Fruit fly (Drosophila melanogaster) whole organism, embryonic: ENCODE results near the gene CG11737.

Experiments
- Adf1 ChIP-seq: fragments of 200-800 bp; sonication (Bioruptor generic); IDR thresholded peaks from 2 replicates; pipeline ENCODE4 v1.3.6; 2022; ENCODE audit warnings: missing biosample characterization, missing genetic modification characterization
- Antp ChIP-seq: fragments of 200-800 bp; sonication (Bioruptor generic); optimal IDR thresholded peaks from 3 replicates; lab custom pipeline; 2016; ENCODE audit warnings: missing biosample characterization, missing genetic modification characterization
- B-H2 ChIP-seq: fragments of 200-800 bp; sonication (Bioruptor generic); optimal IDR thresholded peaks from 2 replicates; lab custom pipeline; 2018; ENCODE audit warnings: missing biosample characterization, mild to moderate bottlenecking, missing genetic modification characterization
- BEAF-32 ChIP-seq: fragments of 200-800 bp; sonication (Bioruptor generic); optimal IDR thresholded peaks from 3 replicates; lab custom pipeline; 2017; ENCODE audit warnings: missing biosample characterization, missing genetic modification characterization, mild to moderate bottlenecking, moderate library complexity, missing genetic modification reagents
- Bteb2 ChIP-seq: fragments of 200-800 bp; sonication (Bioruptor generic); optimal IDR thresholded peaks from 2 replicates; lab custom pipeline; 2016; ENCODE audit warnings: missing biosample characterization, missing genetic modification characterization
- CG10366 ChIP-seq: fragments of 200-800 bp; sonication (Bioruptor generic); IDR thresholded peaks from 2 replicates; pipeline ENCODE4 v1.3.6; 2022; ENCODE audit warnings: missing biosample characterization, missing genetic modification characterization
- CG12071 ChIP-seq: fragments of 200-800 bp; sonication (Bioruptor generic); optimal IDR thresholded peaks from 3 replicates; lab custom pipeline; 2018; ENCODE audit warnings: missing biosample characterization, mild to moderate bottlenecking, missing genetic modification characterization
- CG12659 ChIP-seq: fragments of 200-800 bp; sonication (Bioruptor generic); optimal IDR thresholded peaks from 3 replicates; lab custom pipeline; 2017; ENCODE audit warnings: mild to moderate bottlenecking, missing biosample characterization, missing genetic modification reagents, missing genetic modification characterization
- CG15514 ChIP-seq: fragments of 200-800 bp; sonication (Bioruptor generic); optimal IDR thresholded peaks from 3 replicates; lab custom pipeline; 2017; ENCODE audit warnings: missing biosample characterization, missing genetic modification characterization, mild to moderate bottlenecking, moderate library complexity, missing genetic modification reagents
- CG1603 ChIP-seq: fragments of 200-800 bp; sonication (Bioruptor generic); optimal IDR thresholded peaks from 2 replicates; lab custom pipeline; 2019; ENCODE audit warnings: missing biosample characterization, mild to moderate bottlenecking, missing genetic modification characterization, moderate library complexity
- CG18011 ChIP-seq: fragments of 200-800 bp; sonication (Bioruptor generic); optimal IDR thresholded peaks from 2 replicates; lab custom pipeline; 2017; ENCODE audit warnings: missing biosample characterization, missing genetic modification characterization, mild to moderate bottlenecking, moderate library complexity, missing genotype
- CG18599 ChIP-seq: fragments of 200-800 bp; sonication (Bioruptor generic); optimal IDR thresholded peaks from 3 replicates; lab custom pipeline; 2017; ENCODE audit warnings: missing biosample characterization, missing genetic modification characterization, mild to moderate bottlenecking, moderate library complexity, missing genetic modification reagents
- CG18619 ChIP-seq: fragments of 200-800 bp; sonication (Bioruptor generic); optimal IDR thresholded peaks from 3 replicates; lab custom pipeline; 2017; ENCODE audit warnings: missing biosample characterization, mild to moderate bottlenecking, missing genetic modification characterization
- CG30431 ChIP-seq: fragments of 200-800 bp; sonication (Bioruptor generic); optimal IDR thresholded peaks from 2 replicates; lab custom pipeline; 2017; ENCODE audit warnings: missing biosample characterization, missing genetic modification characterization
- CG34224 ChIP-seq: fragments of 200-800 bp; sonication (Bioruptor generic); IDR thresholded peaks from 3 replicates; pipeline ENCODE4 v1.3.6; 2022; ENCODE audit warnings: missing biosample characterization, missing genetic modification characterization; ENCODE audit not compliant: partially characterized antibody
- CG3847 ChIP-seq: fragments of 200-800 bp; sonication (Bioruptor generic); IDR thresholded peaks from 2 replicates; pipeline ENCODE4 v1.3.6; 2022; ENCODE audit warnings: missing biosample characterization, missing genetic modification characterization
- CG4360 ChIP-seq: fragments of 200-800 bp; sonication (Bioruptor generic); IDR thresholded peaks from 2 replicates; pipeline ENCODE4 v1.3.6; 2022; ENCODE audit warnings: missing biosample characterization, missing genetic modification characterization
- CG4617 ChIP-seq: fragments of 200-800 bp; sonication (Bioruptor generic); optimal IDR thresholded peaks from 3 replicates; lab custom pipeline; 2016; ENCODE audit warnings: missing biosample characterization, missing genetic modification characterization, borderline replicate concordance
- CG4854 ChIP-seq: fragments of 200-800 bp; sonication (Bioruptor generic); optimal IDR thresholded peaks from 2 replicates; lab custom pipeline; 2016; ENCODE audit warnings: missing biosample characterization, missing genetic modification characterization, inconsistent platforms
- CG6689 ChIP-seq: fragments of 200-800 bp; sonication (Bioruptor generic); IDR thresholded peaks from 2 replicates; pipeline ENCODE4 v1.3.6; 2022; ENCODE audit warnings: missing biosample characterization, missing genetic modification characterization
- CG8944 ChIP-seq: fragments of 200-800 bp; sonication (Bioruptor generic); optimal IDR thresholded peaks from 3 replicates; lab custom pipeline; 2016; ENCODE audit warnings: missing biosample characterization, missing genetic modification characterization
- CG9797 ChIP-seq: fragments of 200-800 bp; sonication (Bioruptor generic); optimal IDR thresholded peaks from 3 replicates; lab custom pipeline; 2018; ENCODE audit warnings: missing biosample characterization, mild to moderate bottlenecking, missing genetic modification characterization
- CHES-1-like ChIP-seq: fragments of 200-800 bp; sonication (Bioruptor generic); optimal IDR thresholded peaks from 2 replicates; lab custom pipeline; 2016; ENCODE audit warnings: missing biosample characterization, missing genetic modification characterization
- Chrac-16 ChIP-seq: fragments of 200-800 bp; sonication (Bioruptor generic); optimal IDR thresholded peaks from 3 replicates; lab custom pipeline; 2016; ENCODE audit warnings: missing biosample characterization, missing genetic modification characterization
- HLHmδ ChIP-seq: fragments of 200-800 bp; sonication (Bioruptor generic); optimal IDR thresholded peaks from 2 replicates; lab custom pipeline; 2018; ENCODE audit warnings: missing biosample characterization, mild to moderate bottlenecking, missing genetic modification characterization, moderate library complexity
- Hr3 ChIP-seq: fragments of 200-800 bp; sonication (Bioruptor generic); optimal IDR thresholded peaks from 3 replicates; lab custom pipeline; 2016; ENCODE audit warnings: missing biosample characterization, missing genetic modification characterization
- Hr51 ChIP-seq, 2 experiments: fragments of 200-800 bp; sonication (Bioruptor generic); optimal IDR thresholded peaks; 2 replicates in 1 of 2; 3 replicates in 1 of 2; lab custom pipeline; 2016 to 2018; ENCODE audit warnings: missing biosample characterization in 2 of 2, missing genetic modification characterization in 2 of 2, mild to moderate bottlenecking in 1 of 2, moderate library complexity in 1 of 2
- MBD-R2 ChIP-seq: fragments of 200-800 bp; sonication (Bioruptor generic); IDR thresholded peaks from 2 replicates; pipeline ENCODE4 v1.3.6; 2022; ENCODE audit warnings: missing biosample characterization, missing genetic modification characterization
- Meics ChIP-seq: fragments of 200-800 bp; sonication (Bioruptor generic); optimal IDR thresholded peaks from 2 replicates; lab custom pipeline; 2017; ENCODE audit warnings: missing biosample characterization, mild to moderate bottlenecking, missing genetic modification characterization
- Myb ChIP-seq: fragments of 200-800 bp; sonication (Bioruptor generic); optimal IDR thresholded peaks from 2 replicates; lab custom pipeline; 2016; ENCODE audit warnings: missing biosample characterization, missing genetic modification characterization
- NC2β ChIP-seq: fragments of 200-800 bp; sonication (Bioruptor generic); optimal IDR thresholded peaks from 2 replicates; lab custom pipeline; 2016; ENCODE audit warnings: missing biosample characterization, missing genetic modification characterization
- Neu2 ChIP-seq: fragments of 200-800 bp; sonication (Bioruptor generic); optimal IDR thresholded peaks from 3 replicates; lab custom pipeline; 2016; ENCODE audit warnings: missing biosample characterization, missing genetic modification characterization, borderline replicate concordance
- Nf-YC ChIP-seq: fragments of 200-800 bp; optimal IDR thresholded peaks from 3 replicates; lab custom pipeline; 2019; ENCODE audit warnings: missing biosample characterization, mild to moderate bottlenecking, missing genetic modification characterization, moderate library complexity
- Side ChIP-seq: fragments of 200-800 bp; sonication (Bioruptor generic); optimal IDR thresholded peaks from 2 replicates; lab custom pipeline; 2016; ENCODE audit warnings: missing biosample characterization, missing genetic modification characterization
- Sry-δ ChIP-seq: fragments of 200-800 bp; sonication (Bioruptor generic); optimal IDR thresholded peaks from 2 replicates; lab custom pipeline; 2016; ENCODE audit warnings: missing biosample characterization, missing genetic modification characterization
- Xbp1 ChIP-seq: fragments of 200-800 bp; sonication (Bioruptor generic); optimal IDR thresholded peaks from 3 replicates; lab custom pipeline; 2016; ENCODE audit warnings: missing biosample characterization, mild to moderate bottlenecking, missing genetic modification characterization
- ase ChIP-seq: fragments of 200-800 bp; sonication (Bioruptor generic); IDR thresholded peaks from 3 replicates; pipeline ENCODE4 v1.3.6; 2022; ENCODE audit warnings: missing biosample characterization, missing genetic modification characterization
- bab2 ChIP-seq: fragments of 200-800 bp; sonication (Bioruptor generic); optimal IDR thresholded peaks from 2 replicates; lab custom pipeline; 2016; ENCODE audit warnings: missing biosample characterization, missing genetic modification characterization
- chm ChIP-seq: fragments of 200-800 bp; sonication (Bioruptor generic); IDR thresholded peaks from 2 replicates; pipeline ENCODE4 v1.3.6; 2022; ENCODE audit warnings: missing biosample characterization, missing genetic modification characterization
- danr ChIP-seq: fragments of 200-800 bp; sonication (Bioruptor generic); IDR thresholded peaks from 2 replicates; pipeline ENCODE4 v1.3.6; 2022; ENCODE audit warnings: missing biosample characterization, missing genetic modification characterization
- fd102C ChIP-seq: fragments of 200-800 bp; sonication (Bioruptor generic); optimal IDR thresholded peaks from 2 replicates; lab custom pipeline; 2018; ENCODE audit warnings: missing biosample characterization, mild to moderate bottlenecking, missing genetic modification characterization, moderate library complexity
- fu2 ChIP-seq: fragments of 200-800 bp; sonication (Bioruptor generic); optimal IDR thresholded peaks from 2 replicates; lab custom pipeline; 2016; ENCODE audit warnings: missing biosample characterization, missing genetic modification characterization
- ind ChIP-seq: fragments of 200-800 bp; sonication (Bioruptor generic); optimal IDR thresholded peaks from 3 replicates; lab custom pipeline; 2016; ENCODE audit warnings: missing biosample characterization, missing genetic modification characterization
- lilli ChIP-seq: fragments of 200-800 bp; sonication (Bioruptor generic); optimal IDR thresholded peaks from 3 replicates; lab custom pipeline; 2016; ENCODE audit warnings: missing biosample characterization, missing genetic modification characterization
- p53 ChIP-seq: fragments of 200-800 bp; sonication (Bioruptor generic); optimal IDR thresholded peaks from 2 replicates; lab custom pipeline; 2016; ENCODE audit warnings: missing biosample characterization, missing genetic modification characterization
- ranshi ChIP-seq: fragments of 200-800 bp; sonication (Bioruptor generic); IDR thresholded peaks from 2 replicates; pipeline ENCODE4 v1.3.6; 2022; ENCODE audit warnings: missing biosample characterization, missing genetic modification characterization
- row ChIP-seq: fragments of 200-800 bp; sonication (Bioruptor generic); IDR thresholded peaks from 3 replicates; pipeline ENCODE4 v1.3.6; 2022; ENCODE audit warnings: missing biosample characterization, missing genetic modification characterization
- tna ChIP-seq: fragments of 200-800 bp; sonication (Bioruptor generic); IDR thresholded peaks from 2 replicates; pipeline ENCODE4 v1.3.6; 2022; ENCODE audit warnings: missing biosample characterization, missing genetic modification characterization; ENCODE audit not compliant: partially characterized antibody
- trem ChIP-seq: fragments of 200-800 bp; optimal IDR thresholded peaks from 3 replicates; lab custom pipeline; 2019; ENCODE audit warnings: missing biosample characterization, mild to moderate bottlenecking, missing genetic modification characterization, moderate library complexity
- zfh2 ChIP-seq: fragments of 200-800 bp; sonication (Bioruptor generic); optimal IDR thresholded peaks from 2 replicates; lab custom pipeline; 2016; ENCODE audit warnings: missing biosample characterization, missing genetic modification characterization

Gene CG11737

dm6 chr3R:8562484-8562886 lies 44.8 kb downstream of the CG11737 start, which contains the start of the genes mRpS18A and CG31460 (continued):
- no peak for TF ChIP-seq Hr51 (GFP tag; optimal IDR thresholded peaks at IDR 0.05; lab: Kevin White, UChicago)
- TF ChIP-seq CG34224: peak; percentile 70
- TF ChIP-seq Sry-δ (GFP tag; lab: Kevin White, UChicago): peak; percentile 67
- TF ChIP-seq CG30431 (GFP tag; lab: Kevin White, UChicago): no peak
- no peak for TF ChIP-seq CG18599 (GFP tag; lab: Kevin White, UChicago)
- TF ChIP-seq zfh2 (GFP tag; lab: Kevin White, UChicago): no peak
- peak; percentile 7 for TF ChIP-seq bab2 (GFP tag; lab: Kevin White, UChicago)
- peak; percentile 49; the same call in 1 of the 2 replicates for TF ChIP-seq MBD-R2 (GFP tag; lab: Robert Waterston, UW)
- TF ChIP-seq ranshi (GFP tag; lab: Robert Waterston, UW): 0 out of 2 replicates have a peak, but pooled peaks have one; percentile 24
- no peak for TF ChIP-seq CG18619 (GFP tag; lab: Kevin White, UChicago)
- peak; percentile 40 for TF ChIP-seq trem
- peak; percentile 33 for TF ChIP-seq lilli (GFP tag; lab: Kevin White, UChicago)

- TF ChIP-seq chm (GFP tag; lab: Robert Waterston, UW): no peak
- TF ChIP-seq Myb: peak; percentile 47
- no peak for TF ChIP-seq danr (GFP tag; lab: Robert Waterston, UW)
- peak; percentile 32 for TF ChIP-seq Side
- TF ChIP-seq Nf-YC: no peak
- no peak for TF ChIP-seq fd102C (GFP tag; lab: Kevin White, UChicago)
- peak; percentile 14 for TF ChIP-seq Chrac-16 (GFP tag; lab: Kevin White, UChicago)
- peak; percentile 38 for TF ChIP-seq Antp (GFP tag; lab: Kevin White, UChicago)
- 0 out of 2 replicates have a peak, but pooled peaks have one; percentile 22 for TF ChIP-seq CG10366 (GFP tag; lab: Robert Waterston, UW)
- peak; percentile 42 for TF ChIP-seq NC2β (GFP tag; lab: Kevin White, UChicago)
- TF ChIP-seq CG18011 (GFP tag; lab: Kevin White, UChicago): no peak
- no peak for TF ChIP-seq CG8944 (GFP tag; lab: Kevin White, UChicago)
- peak; percentile 60 for TF ChIP-seq Xbp1 (GFP tag; lab: Kevin White, UChicago)
- peak; percentile 77 for TF ChIP-seq CG9797
- no peak for TF ChIP-seq CG12071 (GFP tag; lab: Kevin White, UChicago)
- peak; percentile 71; the same call in 2 of the 3 replicates for TF ChIP-seq row (GFP tag; lab: Robert Waterston, UW)
- TF ChIP-seq CHES-1-like (GFP tag; lab: Kevin White, UChicago): peak; percentile 41
- no peak for TF ChIP-seq Adf1
- TF ChIP-seq BEAF-32: peak; percentile 61
- peak; percentile 33; the same call in 1 of the 2 replicates for TF ChIP-seq CG6689 (GFP tag; lab: Robert Waterston, UW)
- peak; percentile 33 for TF ChIP-seq CG1603 (tag; lab: Kevin White, UChicago)
- TF ChIP-seq ase (GFP tag; lab: Robert Waterston, UW): no peak
- TF ChIP-seq CG12659 (GFP tag; lab: Kevin White, UChicago): peak; percentile 69
- TF ChIP-seq Bteb2 (GFP tag; lab: Kevin White, UChicago): peak; percentile 18
- peak; percentile 41 for TF ChIP-seq CG4617 (GFP tag; lab: Kevin White, UChicago)
- no peak for TF ChIP-seq p53 (GFP tag; lab: Kevin White, UChicago)
- no peak for TF ChIP-seq CG4360
- peak; percentile 44 for TF ChIP-seq ind
- TF ChIP-seq fu2: peak; percentile 41
- TF ChIP-seq HLHmδ (GFP tag; lab: Kevin White, UChicago): no peak
- TF ChIP-seq Hr3: peak; percentile 17
- TF ChIP-seq B-H2 (GFP tag; lab: Kevin White, UChicago): no peak
- TF ChIP-seq Neu2 (GFP tag; lab: Kevin White, UChicago): no peak
- TF ChIP-seq CG15514 (GFP tag; lab: Kevin White, UChicago): peak; percentile 53
- TF ChIP-seq Meics: no peak
- peak; percentile 81 for TF ChIP-seq CG3847 (GFP tag; lab: Robert Waterston, UW)
- no peak for TF ChIP-seq tna (GFP tag; lab: Robert Waterston, UW)
- no peak for TF ChIP-seq CG4854 (GFP tag; lab: Kevin White, UChicago)
Observed at dm6 chr3R:8563774-8564173, 46.1 kb downstream of the CG11737 start, which contains the start of gene Cenp-C. TSS of gene Cenp-C (plus strand) at chr3R:8564105.
